Worm (Caenorhabditis elegans): ENCODE data around the gene F58E2.2.
"Not testable (repeated sequence)": the region's sequence is repeated elsewhere in the genome, so short reads cannot be mapped to it uniquely, and the experiment has no call there.

The F58E2.2 gene

ce11 chrIV:3469742-3470141 lies at the start of gene F58E2.2:
F58E2.2 (plus strand) TSS chrIV:3470042.
- no peak for TF ChIP-seq ref-1 (GFP tag; conservative IDR thresholded peaks at IDR 0.05)
- TF ChIP-seq cog-1 (tag; optimal IDR thresholded peaks at IDR 0.05): no peak
- TF ChIP-seq klf-2 (GFP tag; conservative IDR thresholded peaks at IDR 0.05): no peak
- TF ChIP-seq tab-1 (GFP tag; IDR thresholded peaks at IDR 0.05): no peak
- no peak for TF ChIP-seq T22C8.4 (GFP tag; IDR thresholded peaks at IDR 0.05)
- no peak for TF ChIP-seq flt-1 (GFP tag; IDR thresholded peaks at IDR 0.05)
- TF ChIP-seq ztf-23 (GFP tag; IDR thresholded peaks at IDR 0.05): no peak
- TF ChIP-seq med-1 (GFP tag; optimal IDR thresholded peaks at IDR 0.05; ENCODE audit: insufficient read depth): no peak

DNA sequence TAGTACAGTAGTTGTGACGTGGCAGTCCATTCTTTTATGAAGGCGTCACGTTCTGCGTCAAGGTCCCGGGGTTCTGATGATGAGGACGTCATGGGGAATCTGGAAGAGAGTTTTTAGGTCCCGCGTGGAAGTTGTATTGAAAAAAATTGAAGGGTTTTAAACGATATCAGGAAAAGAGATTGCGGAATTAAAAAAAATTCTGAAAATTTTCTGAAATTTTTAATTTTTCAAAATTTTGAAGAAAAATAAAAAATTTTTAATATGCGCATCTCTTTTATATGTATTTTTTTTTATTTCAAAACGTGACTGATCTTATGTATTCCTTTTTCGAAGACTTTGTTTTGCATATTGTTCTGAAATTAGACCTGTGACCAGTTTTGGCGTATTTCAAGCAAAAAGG lies 47.3 kb upstream of the F58E2.2 start, which contains the start of gene C04C3.6:
Gene C04C3.6, minus strand, starts transcription at position 101 of the 400 bp plus-strand sequence.
- TF ChIP-seq flt-1 (GFP tag; IDR thresholded peaks at IDR 0.05): no peak
- no peak for TF ChIP-seq T22C8.4 (GFP tag; IDR thresholded peaks at IDR 0.05)
- TF ChIP-seq med-1 (GFP tag; optimal IDR thresholded peaks at IDR 0.05; ENCODE audit: insufficient read depth): no peak
- TF ChIP-seq ztf-29 (GFP tag; IDR thresholded peaks at IDR 0.05): no peak
- no peak for TF ChIP-seq ztf-23 (GFP tag; IDR thresholded peaks at IDR 0.05)
- TF ChIP-seq tab-1 (GFP tag; IDR thresholded peaks at IDR 0.05): no peak
- no peak for TF ChIP-seq klf-2 (GFP tag; conservative IDR thresholded peaks at IDR 0.05)
- TF ChIP-seq cog-1 (tag; optimal IDR thresholded peaks at IDR 0.05): no peak

DNA sequence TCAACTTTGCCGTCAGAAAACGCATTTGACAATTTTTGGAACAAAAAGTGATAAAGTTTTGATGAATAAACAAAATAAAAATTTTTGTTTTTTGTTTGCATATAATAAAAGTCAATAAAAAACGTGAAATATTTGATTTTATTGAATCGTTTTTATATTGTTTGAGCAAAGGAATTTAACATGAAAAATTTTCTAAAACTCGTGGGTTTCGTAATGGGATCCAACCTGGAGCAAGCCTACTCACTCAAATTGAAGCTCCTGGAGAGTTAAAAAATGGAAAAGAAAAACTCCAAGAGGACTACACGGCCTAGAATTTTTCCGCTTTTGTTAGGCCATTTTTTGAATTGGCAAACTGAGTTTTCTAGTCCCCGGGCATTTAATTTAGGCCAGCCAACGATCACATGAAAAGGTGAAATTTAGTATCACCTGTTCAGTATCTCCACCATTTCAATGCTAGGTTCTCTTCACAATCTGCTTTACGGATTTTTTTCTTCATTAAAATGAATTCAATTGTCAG lies 41.4 kb upstream of the F58E2.2 start, which contains the start of the genes C04C3.9 and srz-60:
Gene C04C3.9, minus strand, starts transcription at position 101 of the 517 bp plus-strand sequence.
Gene srz-60, plus strand, starts transcription at position 467 of the 517 bp plus-strand sequence.
- TF ChIP-seq cog-1 (tag; optimal IDR thresholded peaks at IDR 0.05): no peak
- TF ChIP-seq ztf-29 (GFP tag; IDR thresholded peaks at IDR 0.05): no peak
- TF ChIP-seq tab-1 (GFP tag; IDR thresholded peaks at IDR 0.05): no peak
- TF ChIP-seq med-1 (GFP tag; optimal IDR thresholded peaks at IDR 0.05; ENCODE audit: insufficient read depth): no peak
- no peak for TF ChIP-seq flt-1 (GFP tag; IDR thresholded peaks at IDR 0.05)
- TF ChIP-seq T22C8.4 (GFP tag; IDR thresholded peaks at IDR 0.05): no peak
- TF ChIP-seq ref-1 (GFP tag; conservative IDR thresholded peaks at IDR 0.05): no peak
- no peak for TF ChIP-seq klf-2 (GFP tag; conservative IDR thresholded peaks at IDR 0.05)
- TF ChIP-seq ztf-23 (GFP tag; IDR thresholded peaks at IDR 0.05): no peak

DNA sequence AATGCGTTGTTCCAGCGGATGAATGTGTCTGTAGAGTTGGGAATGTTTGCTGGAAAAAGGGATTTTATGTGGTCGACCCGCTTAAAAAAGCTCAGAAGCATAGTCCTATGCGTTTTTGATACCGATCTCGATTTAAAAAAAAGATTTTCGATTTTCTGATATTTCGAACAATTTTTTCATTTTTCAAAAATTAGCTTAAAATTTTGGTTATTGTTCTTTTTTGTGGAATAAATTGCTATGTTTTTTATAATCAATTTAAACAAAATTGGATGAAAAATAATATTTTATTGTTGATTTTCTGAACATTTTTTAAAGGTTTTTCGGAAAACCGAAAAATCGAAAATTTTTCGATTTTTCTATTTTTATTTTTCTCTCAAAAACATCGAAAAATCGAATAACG lies 36.5 kb upstream of the F58E2.2 start, which contains the start of gene C04C3.7:
Gene C04C3.7, minus strand, starts transcription at position 101 of the 400 bp plus-strand sequence.
- TF ChIP-seq med-1 (GFP tag; optimal IDR thresholded peaks at IDR 0.05; ENCODE audit: insufficient read depth); ref-1 (GFP tag; conservative IDR thresholded peaks at IDR 0.05); T22C8.4 (GFP tag; IDR thresholded peaks at IDR 0.05): not testable (repeated sequence)

ce11 chrIV:3436021-3436420 lies 33.8 kb upstream of the F58E2.2 start, which contains the start of gene srz-32:
srz-32 (plus strand) TSS chrIV:3436321.
- TF ChIP-seq cog-1 (tag; optimal IDR thresholded peaks at IDR 0.05) (no peak), ref-1 (GFP tag; conservative IDR thresholded peaks at IDR 0.05) (no peak), T22C8.4 (GFP tag; IDR thresholded peaks at IDR 0.05) (no peak), ztf-23 (GFP tag; IDR thresholded peaks at IDR 0.05) (no peak), klf-2 (GFP tag; conservative IDR thresholded peaks at IDR 0.05) (no peak), flt-1 (GFP tag; IDR thresholded peaks at IDR 0.05) (no peak), med-1 (GFP tag; optimal IDR thresholded peaks at IDR 0.05; ENCODE audit: insufficient read depth) (no peak), tab-1 (GFP tag; IDR thresholded peaks at IDR 0.05) (no peak), ztf-29 (GFP tag; IDR thresholded peaks at IDR 0.05) (no peak)

- no peak for TF ChIP-seq ztf-23 (GFP tag; IDR thresholded peaks at IDR 0.05)
- no peak for TF ChIP-seq T22C8.4 (GFP tag; IDR thresholded peaks at IDR 0.05)
- TF ChIP-seq med-1 (GFP tag; optimal IDR thresholded peaks at IDR 0.05; ENCODE audit: insufficient read depth): no peak
- TF ChIP-seq klf-2 (GFP tag; conservative IDR thresholded peaks at IDR 0.05): no peak
- no peak for TF ChIP-seq cog-1 (tag; optimal IDR thresholded peaks at IDR 0.05)
- no peak for TF ChIP-seq flt-1 (GFP tag; IDR thresholded peaks at IDR 0.05)
- no peak for TF ChIP-seq tab-1 (GFP tag; IDR thresholded peaks at IDR 0.05)
- no peak for TF ChIP-seq ref-1 (GFP tag; conservative IDR thresholded peaks at IDR 0.05)
- no peak for TF ChIP-seq ztf-29 (GFP tag; IDR thresholded peaks at IDR 0.05)
Observed at ce11 chrIV:3438022-3438421, 31.8 kb upstream of the F58E2.2 start, which contains the start of gene grd-13. grd-13 (plus strand) TSS chrIV:3438312.

ce11 chrIV:3439354-3439753 lies 30.5 kb upstream of the F58E2.2 start, which contains the start of gene grd-3:
grd-3 (plus strand) TSS chrIV:3439655.
- no peak for TF ChIP-seq tab-1 (GFP tag; IDR thresholded peaks at IDR 0.05)
- no peak for TF ChIP-seq flt-1 (GFP tag; IDR thresholded peaks at IDR 0.05)
- TF ChIP-seq klf-2 (GFP tag; conservative IDR thresholded peaks at IDR 0.05): no peak
- TF ChIP-seq med-1 (GFP tag; optimal IDR thresholded peaks at IDR 0.05; ENCODE audit: insufficient read depth): no peak
- TF ChIP-seq T22C8.4 (GFP tag; IDR thresholded peaks at IDR 0.05): no peak

DNA sequence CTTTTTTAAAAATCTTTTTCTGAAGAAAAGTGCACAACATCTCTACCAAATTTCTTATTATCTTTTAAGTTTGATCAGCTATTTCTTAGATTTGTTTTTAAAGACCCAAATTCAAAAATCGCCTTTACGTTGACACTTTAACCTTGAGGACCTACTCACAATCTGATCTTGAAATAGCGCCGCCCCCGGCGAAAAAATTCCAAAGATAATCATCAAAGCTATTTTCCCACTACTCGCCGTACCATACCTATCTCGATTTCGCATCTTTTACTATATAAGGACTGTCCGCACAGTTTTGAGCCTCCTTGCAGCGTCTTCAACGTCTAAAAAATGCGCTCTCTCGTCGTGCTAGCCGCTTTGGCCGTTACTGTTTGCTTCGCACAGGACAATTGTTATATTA lies 29.0 kb upstream of the F58E2.2 start, which contains the start of gene grd-10:
Gene grd-10, plus strand, starts transcription at position 208 of the 400 bp plus-strand sequence.
- no peak for TF ChIP-seq cog-1 (tag; optimal IDR thresholded peaks at IDR 0.05)
- TF ChIP-seq ref-1 (GFP tag; conservative IDR thresholded peaks at IDR 0.05): no peak
- no peak for TF ChIP-seq ztf-29 (GFP tag; IDR thresholded peaks at IDR 0.05)
- TF ChIP-seq klf-2 (GFP tag; conservative IDR thresholded peaks at IDR 0.05): no peak
- TF ChIP-seq T22C8.4 (GFP tag; IDR thresholded peaks at IDR 0.05): no peak
- TF ChIP-seq ztf-23 (GFP tag; IDR thresholded peaks at IDR 0.05): no peak
- TF ChIP-seq flt-1 (GFP tag; IDR thresholded peaks at IDR 0.05): no peak
- TF ChIP-seq tab-1 (GFP tag; IDR thresholded peaks at IDR 0.05): no peak
- no peak for TF ChIP-seq med-1 (GFP tag; optimal IDR thresholded peaks at IDR 0.05; ENCODE audit: insufficient read depth)

DNA sequence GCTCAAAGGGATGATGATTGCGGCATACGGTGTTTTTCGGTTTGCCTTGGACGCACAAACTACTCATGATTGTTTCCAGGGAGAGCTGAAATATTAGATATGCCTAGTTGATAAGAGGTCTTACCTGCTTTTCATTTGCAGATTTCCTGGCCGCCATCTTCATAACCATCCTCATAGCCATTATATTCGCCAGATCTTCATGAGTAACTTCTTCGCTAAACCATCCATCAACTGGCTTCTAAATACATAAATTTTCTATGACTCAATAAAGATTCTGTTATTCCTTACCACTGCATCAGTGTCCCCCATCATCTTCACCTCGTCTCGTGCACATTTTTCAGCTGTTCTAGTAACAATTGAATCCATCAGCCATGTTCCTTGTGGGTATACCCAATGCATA lies 27.3 kb upstream of the F58E2.2 start:
- TF ChIP-seq cog-1 (tag; optimal IDR thresholded peaks at IDR 0.05) (no peak), klf-2 (GFP tag; conservative IDR thresholded peaks at IDR 0.05) (no peak), ref-1 (GFP tag; conservative IDR thresholded peaks at IDR 0.05) (no peak), ztf-23 (GFP tag; IDR thresholded peaks at IDR 0.05) (no peak), T22C8.4 (GFP tag; IDR thresholded peaks at IDR 0.05) (no peak), flt-1 (GFP tag; IDR thresholded peaks at IDR 0.05) (no peak), tab-1 (GFP tag; IDR thresholded peaks at IDR 0.05) (no peak), ztf-29 (GFP tag; IDR thresholded peaks at IDR 0.05) (no peak), med-1 (GFP tag; optimal IDR thresholded peaks at IDR 0.05; ENCODE audit: insufficient read depth) (no peak)
